Worm (Caenorhabditis elegans): Measurements from ENCODE around the gene ptr-24.

DNA sequence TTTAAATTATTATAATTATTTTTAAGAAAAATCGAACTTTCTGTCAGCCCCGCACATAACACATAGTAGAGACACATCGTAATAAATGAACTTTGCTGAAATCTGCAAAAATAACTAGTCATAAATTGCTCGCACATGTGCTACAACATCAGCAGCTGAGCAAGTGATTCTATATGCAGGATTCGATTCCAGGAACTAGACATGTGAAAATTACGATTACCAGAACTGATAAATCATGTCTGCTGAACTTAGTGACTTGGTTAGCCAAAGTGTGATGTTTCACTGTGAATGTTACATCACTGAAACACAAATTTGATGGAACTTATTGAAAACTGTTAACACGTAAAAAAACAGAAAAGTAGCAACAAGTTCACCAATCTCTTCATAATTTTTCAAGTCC, 9.4 kb downstream of the ptr-24 start:
- TF ChIP-seq pha-4 (tag; optimal IDR thresholded peaks at IDR 0.05) (no peak), snpc-4 (tag; optimal IDR thresholded peaks at IDR 0.05) (no peak), nhr-11 (tag; optimal IDR thresholded peaks at IDR 0.05) (no peak), unc-62 (GFP tag; optimal IDR thresholded peaks at IDR 0.05) (no peak), ama-1 (optimal IDR thresholded peaks at IDR 0.05) (no peak), tbx-2 (tag; optimal IDR thresholded peaks at IDR 0.05) (no peak), aly-2 (tag; optimal IDR thresholded peaks at IDR 0.05) (no peak), ztf-4 (tag; optimal IDR thresholded peaks at IDR 0.05) (no peak), nhr-77 (tag; optimal IDR thresholded peaks at IDR 0.05) (no peak), nhr-237 (tag; optimal IDR thresholded peaks at IDR 0.05) (no peak)
